Fruit fly (Drosophila melanogaster) whole organism, embryonic: ENCODE results near the gene CG7916.

Experiments
- ATbp ChIP-seq: fragments of 200-800 bp; sonication (Bioruptor generic); optimal IDR thresholded peaks from 2 replicates; lab custom pipeline; 2017; ENCODE audit warnings: missing biosample characterization, mild to moderate bottlenecking, missing genetic modification characterization, missing genetic modification reagents
- BtbVII ChIP-seq: fragments of 200-800 bp; sonication (Bioruptor generic); optimal IDR thresholded peaks from 3 replicates; lab custom pipeline; 2017; ENCODE audit warnings: missing biosample characterization, mild to moderate bottlenecking, missing genetic modification characterization
- CG10543 ChIP-seq: fragments of 200-800 bp; sonication (Bioruptor generic); optimal IDR thresholded peaks from 3 replicates; lab custom pipeline; 2017; ENCODE audit warnings: missing biosample characterization, mild to moderate bottlenecking, missing genetic modification characterization, moderate library complexity
- CG11247 ChIP-seq: fragments of 200-800 bp; sonication (Bioruptor generic); IDR thresholded peaks from 2 replicates; pipeline ENCODE4 v1.3.6; 2022; ENCODE audit warnings: missing biosample characterization, missing genetic modification characterization
- CG11560 ChIP-seq: fragments of 200-800 bp; sonication (Bioruptor generic); IDR thresholded peaks from 3 replicates; pipeline ENCODE4 v1.3.6; 2022; ENCODE audit warnings: missing biosample characterization, missing genetic modification characterization
- CG15601 ChIP-seq: fragments of 200-800 bp; sonication (Bioruptor generic); optimal IDR thresholded peaks from 3 replicates; lab custom pipeline; 2019; ENCODE audit warnings: missing biosample characterization, mild to moderate bottlenecking, missing genetic modification characterization, moderate library complexity
- CG17385 ChIP-seq: fragments of 200-800 bp; sonication (Bioruptor generic); optimal IDR thresholded peaks from 3 replicates; lab custom pipeline; 2018; ENCODE audit warnings: missing biosample characterization, mild to moderate bottlenecking, missing genetic modification characterization
- CG17568 ChIP-seq: fragments of 200-800 bp; sonication (Bioruptor generic); optimal IDR thresholded peaks from 2 replicates; lab custom pipeline; 2018; ENCODE audit warnings: missing biosample characterization, mild to moderate bottlenecking, missing genetic modification characterization, moderate library complexity
- CG17829 ChIP-seq: fragments of 200-800 bp; optimal IDR thresholded peaks from 2 replicates; lab custom pipeline; 2019; ENCODE audit warnings: missing biosample characterization, mild to moderate bottlenecking, missing genetic modification characterization, moderate library complexity
- CG2129 ChIP-seq: fragments of 200-800 bp; sonication (Bioruptor generic); IDR thresholded peaks from 2 replicates; pipeline ENCODE4 v1.3.6; 2022; ENCODE audit warnings: missing biosample characterization, missing genetic modification characterization; ENCODE audit not compliant: partially characterized antibody
- CG2199 ChIP-seq: fragments of 200-800 bp; sonication (Bioruptor generic); IDR thresholded peaks from 3 replicates; pipeline ENCODE4 v1.3.6; 2022; ENCODE audit warnings: missing biosample characterization, missing genetic modification characterization
- CG2678 ChIP-seq: fragments of 200-800 bp; sonication (Bioruptor generic); optimal IDR thresholded peaks from 3 replicates; lab custom pipeline; 2019; ENCODE audit warnings: missing biosample characterization, mild to moderate bottlenecking, missing genetic modification characterization, moderate library complexity
- CG2875 ChIP-seq: fragments of 200-800 bp; sonication (Bioruptor generic); optimal IDR thresholded peaks from 2 replicates; lab custom pipeline; 2017; ENCODE audit warnings: missing biosample characterization, mild to moderate bottlenecking, missing genetic modification characterization, missing genetic modification reagents
- CG32772 ChIP-seq: fragments of 200-800 bp; sonication (Bioruptor generic); IDR thresholded peaks from 2 replicates; pipeline ENCODE4 v1.3.6; 2022; ENCODE audit warnings: missing biosample characterization, missing genetic modification characterization
- CG4820 ChIP-seq: fragments of 200-800 bp; sonication (Bioruptor generic); optimal IDR thresholded peaks from 3 replicates; lab custom pipeline; 2016; ENCODE audit warnings: missing biosample characterization, missing genetic modification characterization
- CG6254 ChIP-seq: fragments of 200-800 bp; sonication (Bioruptor generic); optimal IDR thresholded peaks from 3 replicates; lab custom pipeline; 2017; ENCODE audit warnings: mild to moderate bottlenecking, missing biosample characterization, missing genetic modification reagents, missing genetic modification characterization
- Chrac-16 ChIP-seq: fragments of 200-800 bp; sonication (Bioruptor generic); optimal IDR thresholded peaks from 3 replicates; lab custom pipeline; 2016; ENCODE audit warnings: missing biosample characterization, missing genetic modification characterization
- D19A ChIP-seq: fragments of 200-800 bp; optimal IDR thresholded peaks from 3 replicates; lab custom pipeline; 2019; ENCODE audit warnings: missing biosample characterization, mild to moderate bottlenecking, missing genetic modification characterization, moderate library complexity
- Ets65A ChIP-seq: fragments of 200-800 bp; sonication (Bioruptor generic); peaks from one replicate; lab custom pipeline; 2016; ENCODE audit warnings: missing biosample characterization, missing genetic modification characterization
- HHEX ChIP-seq: fragments of 200-800 bp; sonication (Bioruptor generic); optimal IDR thresholded peaks from 3 replicates; lab custom pipeline; 2017; ENCODE audit warnings: missing biosample characterization, mild to moderate bottlenecking, missing genetic modification characterization, missing genetic modification reagents
- MTF-1 ChIP-seq: fragments of 200-800 bp; sonication (Bioruptor generic); optimal IDR thresholded peaks from 2 replicates; lab custom pipeline; 2018; ENCODE audit warnings: missing biosample characterization, mild to moderate bottlenecking, missing genetic modification characterization, borderline replicate concordance
- Med ChIP-seq: fragments of 200-800 bp; sonication (Bioruptor generic); peaks from one replicate; lab custom pipeline; 2016; ENCODE audit warnings: missing biosample characterization, missing genetic modification characterization, mild to moderate bottlenecking, inconsistent platforms, moderate library complexity
- Mes4 ChIP-seq: fragments of 200-800 bp; sonication (Bioruptor generic); optimal IDR thresholded peaks from 2 replicates; lab custom pipeline; 2016; ENCODE audit warnings: missing biosample characterization, missing genetic modification characterization
- Pdp1 ChIP-seq, 2 experiments: fragments of 200-800 bp; sonication (Bioruptor generic); optimal IDR thresholded peaks; 3 replicates each; lab custom pipeline; 2016; ENCODE audit warnings: missing biosample characterization in 2 of 2, missing genetic modification characterization in 2 of 2, mild to moderate bottlenecking in 1 of 2, moderate library complexity in 1 of 2
- Sox100B ChIP-seq: fragments of 200-800 bp; sonication (Bioruptor generic); optimal IDR thresholded peaks from 3 replicates; lab custom pipeline; 2018; ENCODE audit warnings: missing biosample characterization, mild to moderate bottlenecking, missing genetic modification characterization
- Vsx1 ChIP-seq: fragments of 200-800 bp; sonication (Bioruptor generic); optimal IDR thresholded peaks from 2 replicates; lab custom pipeline; 2017; ENCODE audit warnings: missing biosample characterization, mild to moderate bottlenecking, missing genetic modification characterization, missing genetic modification reagents
- Xrp1 ChIP-seq: fragments of 200-800 bp; sonication (Bioruptor generic); IDR thresholded peaks from 2 replicates; pipeline ENCODE4 v1.3.6; 2022; ENCODE audit warnings: missing biosample characterization, missing genetic modification characterization
- bbx ChIP-seq: fragments of 200-800 bp; sonication (Bioruptor generic); IDR thresholded peaks from 2 replicates; pipeline ENCODE4 v1.3.6; 2022; ENCODE audit warnings: missing biosample characterization, missing genetic modification characterization; ENCODE audit not compliant: partially characterized antibody
- exex ChIP-seq: fragments of 200-800 bp; sonication (Bioruptor generic); optimal IDR thresholded peaks from 4 replicates; lab custom pipeline; 2018; ENCODE audit warnings: missing biosample characterization, mild to moderate bottlenecking, missing genetic modification characterization, moderate library complexity
- gcm ChIP-seq: fragments of 200-800 bp; sonication (Bioruptor generic); optimal IDR thresholded peaks from 2 replicates; lab custom pipeline; 2019; ENCODE audit warnings: missing biosample characterization, mild to moderate bottlenecking, missing genetic modification characterization, moderate library complexity
- grn ChIP-seq: fragments of 200-800 bp; sonication (Bioruptor generic); optimal IDR thresholded peaks from 3 replicates; lab custom pipeline; 2017; ENCODE audit warnings: missing biosample characterization, missing genetic modification characterization
- ind ChIP-seq: fragments of 200-800 bp; sonication (Bioruptor generic); optimal IDR thresholded peaks from 3 replicates; lab custom pipeline; 2016; ENCODE audit warnings: missing biosample characterization, missing genetic modification characterization
- lab ChIP-seq: fragments of 200-800 bp; sonication (Bioruptor generic); optimal IDR thresholded peaks from 3 replicates; lab custom pipeline; 2017; ENCODE audit warnings: missing biosample characterization, missing genetic modification characterization, mild to moderate bottlenecking, moderate library complexity, missing genetic modification reagents
- nom ChIP-seq: fragments of 200-800 bp; sonication (Bioruptor generic); optimal IDR thresholded peaks from 2 replicates; lab custom pipeline; 2017; ENCODE audit warnings: missing biosample characterization, missing genetic modification characterization, mild to moderate bottlenecking, moderate library complexity, missing genetic modification reagents
- ro ChIP-seq: fragments of 200-800 bp; sonication (Bioruptor generic); IDR thresholded peaks from 2 replicates; pipeline ENCODE4 v1.3.6; 2022; ENCODE audit warnings: missing biosample characterization, missing genetic modification characterization
- salm ChIP-seq: fragments of 200-800 bp; sonication (Bioruptor generic); optimal IDR thresholded peaks from 2 replicates; lab custom pipeline; 2018; ENCODE audit warnings: missing biosample characterization, mild to moderate bottlenecking, missing genetic modification characterization
- sens ChIP-seq: fragments of 200-800 bp; sonication (Bioruptor generic); peaks from one replicate; lab custom pipeline; 2016; ENCODE audit warnings: missing biosample characterization, missing genetic modification characterization
- sens-2 ChIP-seq: fragments of 200-800 bp; sonication (Bioruptor generic); IDR thresholded peaks from 2 replicates; pipeline ENCODE4 v1.3.6; 2022; ENCODE audit warnings: missing biosample characterization, missing genetic modification characterization
- sug ChIP-seq: fragments of 200-800 bp; optimal IDR thresholded peaks from 2 replicates; lab custom pipeline; 2019; ENCODE audit warnings: missing biosample characterization, mild to moderate bottlenecking, missing genetic modification characterization, moderate library complexity
- tap ChIP-seq: fragments of 200-800 bp; optimal IDR thresholded peaks from 3 replicates; lab custom pipeline; 2019; ENCODE audit warnings: missing biosample characterization, mild to moderate bottlenecking, missing genetic modification characterization, moderate library complexity

CG7916 gene

DNA sequence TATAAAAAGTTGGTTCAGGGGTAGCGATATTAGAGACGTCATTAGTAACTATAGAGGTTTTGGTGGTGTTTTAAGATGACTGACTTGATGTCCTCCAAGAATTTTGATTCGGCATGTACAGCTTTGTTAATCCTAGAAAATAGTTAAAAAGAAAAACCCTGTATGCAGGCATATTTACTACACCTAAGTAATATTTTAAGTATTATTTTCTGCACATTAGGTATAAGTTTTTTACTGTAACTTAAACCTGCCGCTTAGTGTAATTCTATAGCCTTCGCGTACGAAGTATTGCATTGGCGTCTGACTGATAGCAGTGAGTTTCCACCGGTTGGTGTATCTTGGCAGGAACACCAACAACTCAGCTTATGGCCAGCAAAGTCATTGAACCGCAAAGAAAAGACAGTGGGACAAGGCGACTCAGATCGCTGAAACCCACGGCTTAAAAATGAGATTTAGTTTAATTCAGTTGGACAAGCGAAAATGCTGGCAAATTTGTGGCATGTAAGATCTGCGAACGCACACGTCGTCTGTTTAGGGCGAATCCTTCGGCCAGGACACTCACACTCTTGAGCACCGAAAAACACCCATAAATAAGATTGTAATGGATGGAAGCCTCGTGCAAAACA lies 38.2 kb downstream of the CG7916 start:
- no peak for TF ChIP-seq Chrac-16
- TF ChIP-seq Med (GFP tag; lab: Kevin White, UChicago), result peak; percentile 33
- peak; percentile 26 for TF ChIP-seq sens (GFP tag; lab: Kevin White, UChicago)
- no peak for TF ChIP-seq CG17829 (tag; lab: Kevin White, UChicago)
- no peak for TF ChIP-seq sug
- TF ChIP-seq Ets65A (GFP tag; lab: Kevin White, UChicago), result peak; percentile 78
- TF ChIP-seq Xrp1 (GFP tag; lab: Robert Waterston, UW), result no peak
- TF ChIP-seq, all 482 proteins: peak for 3

DNA sequence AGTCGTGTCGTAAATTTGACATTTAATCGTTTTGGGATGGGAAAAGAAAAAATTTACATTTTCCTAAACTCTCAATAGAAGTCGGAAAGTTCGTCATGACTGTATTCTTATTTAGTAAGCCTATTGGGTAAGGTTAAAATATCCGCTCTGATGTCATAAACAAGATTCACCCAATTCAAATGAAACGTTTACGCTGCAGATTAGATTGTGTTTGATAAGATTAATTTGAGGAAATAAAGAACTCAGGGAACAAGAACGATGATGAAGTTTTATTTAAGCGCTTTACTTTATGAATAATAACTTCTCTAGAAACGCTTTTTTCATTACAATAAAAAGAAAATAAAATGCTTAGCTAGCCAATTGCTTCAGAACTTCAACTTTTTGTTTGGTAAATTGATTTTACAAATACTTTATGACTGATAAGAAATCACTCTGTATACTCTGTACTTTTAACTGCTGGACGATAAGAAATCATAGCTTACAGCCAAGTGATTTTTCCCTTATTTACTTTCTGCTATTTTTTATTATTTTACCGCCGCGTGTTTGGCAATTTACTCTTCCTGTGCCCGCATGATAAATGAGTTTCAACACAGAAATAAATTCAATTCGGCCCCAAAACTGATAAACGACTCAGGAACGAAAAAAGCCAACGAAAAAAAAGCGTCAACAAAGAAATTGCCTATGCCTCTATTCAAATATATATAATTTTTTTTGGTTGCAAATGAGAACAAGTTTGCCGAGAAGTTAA lies 39.9 kb downstream of the CG7916 start:
- TF ChIP-seq CG17568 (GFP tag; lab: Kevin White, UChicago) (no peak), Mes4 (GFP tag; lab: Kevin White, UChicago) (no peak), CG11560 (tag; lab: Robert Waterston, UW) (no peak), CG6254 (peak; percentile 10), BtbVII (GFP tag; lab: Kevin White, UChicago) (peak; percentile 40), Pdp1 (GFP tag; optimal IDR thresholded peaks at IDR 0.05; lab: Kevin White, UChicago) (peak in 1 of 2 experiments; percentile 19), Vsx1 (GFP tag; lab: Kevin White, UChicago) (peak; percentile 17), CG2875 (GFP tag; lab: Kevin White, UChicago) (no peak), gcm (GFP tag; lab: Kevin White, UChicago) (peak; percentile 5), sens (GFP tag; lab: Kevin White, UChicago) (peak; percentile 50), bbx (GFP tag; lab: Robert Waterston, UW) (no peak), CG15601 (peak; percentile 14), D19A (tag; lab: Kevin White, UChicago) (no peak), exex (peak; percentile 59), Sox100B (GFP tag; lab: Kevin White, UChicago) (peak; percentile 8), lab (GFP tag; lab: Kevin White, UChicago) (peak; percentile 18), ATbp (GFP tag; lab: Kevin White, UChicago) (peak; percentile 30), CG2199 (GFP tag; lab: Robert Waterston, UW) (peak; percentile 99), salm (tag; lab: Kevin White, UChicago) (peak; percentile 23), CG4820 (GFP tag; lab: Kevin White, UChicago) (no peak), MTF-1 (GFP tag; lab: Kevin White, UChicago) (peak; percentile 5), tap (no peak), CG32772 (no peak), sens-2 (GFP tag; lab: Robert Waterston, UW) (peak; percentile 24; the same call in 1 of the 2 replicates), Med (GFP tag; lab: Kevin White, UChicago) (peak; percentile 49), CG11247 (no peak), grn (GFP tag; lab: Kevin White, UChicago) (peak; percentile 62), CG2678 (tag; lab: Kevin White, UChicago) (peak; percentile 19), HHEX (peak; percentile 3), CG2129 (GFP tag; lab: Robert Waterston, UW) (no peak), CG17385 (peak; percentile 13), ro (GFP tag; lab: Robert Waterston, UW) (no peak), sug (peak; percentile 62), nom (GFP tag; lab: Kevin White, UChicago) (peak; percentile 35), CG10543 (peak; percentile 19), ind (GFP tag; lab: Kevin White, UChicago) (no peak)
